Fruit fly (Drosophila melanogaster) Kc167 (cell line): Measurements from ENCODE around the gene CG11381.

Source experiments
- Myc ChIP-seq: fragments of >200 bp; optimal IDR thresholded peaks from 2 replicates; lab custom pipeline; 2017; ENCODE audit warnings: missing external identifiers
- Sin3A ChIP-seq: fragments of >200 bp; optimal IDR thresholded peaks from 2 replicates; lab custom pipeline; 2018; ENCODE audit warnings: missing external identifiers
- h ChIP-seq: fragments of >200 bp; optimal IDR thresholded peaks from 3 replicates; lab custom pipeline; 2018; ENCODE audit warnings: missing external identifiers
- insv ChIP-seq: fragments of >200 bp; optimal IDR thresholded peaks from 3 replicates; lab custom pipeline; 2018; ENCODE audit warnings: missing external identifiers
- psq ChIP-seq: fragments of >200 bp; optimal IDR thresholded peaks from 2 replicates; lab custom pipeline; 2017; ENCODE audit warnings: missing external identifiers
- ttk ChIP-seq: sonication (Bioruptor generic); optimal IDR thresholded peaks from 2 replicates; lab custom pipeline; 2017; ENCODE audit warnings: missing external identifiers

The CG11381 gene

dm6 chrX:1233989-1234388, 30.4 kb downstream of the CG11381 start:
- no peak for TF ChIP-seq ttk (lab: Kevin White, UChicago)
- TF ChIP-seq Sin3A (lab: Kevin White, UChicago) = no peak

- TF ChIP-seq Sin3A (lab: Kevin White, UChicago) = no peak
- TF ChIP-seq Myc (lab: Kevin White, UChicago) = no peak
- no peak for TF ChIP-seq psq (lab: Kevin White, UChicago)
- no peak for TF ChIP-seq ttk (lab: Kevin White, UChicago)
- no peak for TF ChIP-seq insv
These were observed 31.4 kb downstream of the CG11381 start for dm6 chrX:1234817-1235617.

dm6 chrX:1235618-1236006, 32.0 kb downstream of the CG11381 start:
- TF ChIP-seq insv = no peak
- TF ChIP-seq Sin3A (lab: Kevin White, UChicago) = no peak
- no peak for TF ChIP-seq h
- no peak for TF ChIP-seq ttk (lab: Kevin White, UChicago)
- TF ChIP-seq psq (lab: Kevin White, UChicago) = no peak
- no peak for TF ChIP-seq Myc (lab: Kevin White, UChicago)

dm6 chrX:1236475-1236874, 32.9 kb downstream of the CG11381 start, which contains the start of gene CG3638:
CG3638 (minus strand) TSS chrX:1236684.
- no peak for TF ChIP-seq ttk (lab: Kevin White, UChicago)
- peak; percentile 24 for TF ChIP-seq psq (lab: Kevin White, UChicago)

- no peak for TF ChIP-seq Sin3A (lab: Kevin White, UChicago)
- no peak for TF ChIP-seq ttk (lab: Kevin White, UChicago)
These were observed 36.3 kb downstream of the CG11381 start, which contains the start of gene CG11403 for dm6 chrX:1239832-1240231. CG11403 (minus strand) TSS chrX:1239884.

- TF ChIP-seq insv = no peak
- no peak for TF ChIP-seq Sin3A (lab: Kevin White, UChicago)
- TF ChIP-seq h = no peak
- no peak for TF ChIP-seq Myc (lab: Kevin White, UChicago)
- no peak for TF ChIP-seq ttk (lab: Kevin White, UChicago)
- TF ChIP-seq psq (lab: Kevin White, UChicago) = no peak
These were observed 38.5 kb downstream of the CG11381 start for dm6 chrX:1242049-1242448.

- TF ChIP-seq ttk (lab: Kevin White, UChicago) (no peak), Sin3A (lab: Kevin White, UChicago) (no peak)
These were observed 45.2 kb downstream of the CG11381 start for dm6 chrX:1248735-1249134.

dm6 chrX:1249612-1250011, 46.0 kb downstream of the CG11381 start:
- no peak for TF ChIP-seq ttk (lab: Kevin White, UChicago)
- no peak for TF ChIP-seq Sin3A (lab: Kevin White, UChicago)
- TF ChIP-seq psq (lab: Kevin White, UChicago) = no peak
- TF ChIP-seq h = no peak
- no peak for TF ChIP-seq insv
- TF ChIP-seq Myc (lab: Kevin White, UChicago) = no peak

- no peak for TF ChIP-seq Sin3A (lab: Kevin White, UChicago)
- TF ChIP-seq Myc (lab: Kevin White, UChicago) = no peak
- no peak for TF ChIP-seq ttk (lab: Kevin White, UChicago)
- no peak for TF ChIP-seq psq (lab: Kevin White, UChicago)
- TF ChIP-seq insv = no peak
- TF ChIP-seq h = no peak
These were observed 46.5 kb downstream of the CG11381 start for dm6 chrX:1250104-1250503.

- TF ChIP-seq insv (no peak), Myc (lab: Kevin White, UChicago) (no peak), Sin3A (lab: Kevin White, UChicago) (no peak), h (no peak), ttk (lab: Kevin White, UChicago) (no peak), psq (lab: Kevin White, UChicago) (no peak)
These were observed 49.4 kb downstream of the CG11381 start for dm6 chrX:1252961-1253360.
